Fruit fly (Drosophila melanogaster): ENCODE results near the gene Slip1.

dm6 chr4:712897-713296 is 49.5 kb downstream of the Slip1 start:
- TF ChIP-seq CG8478 (optimal IDR thresholded peaks at IDR 0.05), result no peak
- no peak for TF ChIP-seq CTCF (optimal IDR thresholded peaks at IDR 0.05)

Measured in S2 (cell line).